Fruit fly (Drosophila melanogaster): Measurements from ENCODE around the gene Nep7.

Nep7 gene

dm6 chr3R:27988647-27989430, 34.1 kb downstream of the Nep7 start (continued):
- TF ChIP-seq fd85E (GFP tag; optimal IDR thresholded peaks at IDR 0.05) = no peak
- TF ChIP-seq spab (GFP tag; optimal IDR thresholded peaks at IDR 0.05) = no peak
- no peak for TF ChIP-seq Smox (GFP tag; optimal IDR thresholded peaks at IDR 0.05)
- TF ChIP-seq Ets96B (tag; optimal IDR thresholded peaks at IDR 0.05) = no peak
- TF ChIP-seq CG4318 (GFP tag; optimal IDR thresholded peaks at IDR 0.05) = peak; percentile 67
- TF ChIP-seq fd59A (GFP tag; optimal IDR thresholded peaks at IDR 0.05) = no peak
- TF ChIP-seq fkh (GFP tag; optimal IDR thresholded peaks at IDR 0.05) = no peak
- peak; percentile 27 for TF ChIP-seq dac (GFP tag; optimal IDR thresholded peaks at IDR 0.05)
- TF ChIP-seq ss (GFP tag; optimal IDR thresholded peaks at IDR 0.05) = no peak

DNA sequence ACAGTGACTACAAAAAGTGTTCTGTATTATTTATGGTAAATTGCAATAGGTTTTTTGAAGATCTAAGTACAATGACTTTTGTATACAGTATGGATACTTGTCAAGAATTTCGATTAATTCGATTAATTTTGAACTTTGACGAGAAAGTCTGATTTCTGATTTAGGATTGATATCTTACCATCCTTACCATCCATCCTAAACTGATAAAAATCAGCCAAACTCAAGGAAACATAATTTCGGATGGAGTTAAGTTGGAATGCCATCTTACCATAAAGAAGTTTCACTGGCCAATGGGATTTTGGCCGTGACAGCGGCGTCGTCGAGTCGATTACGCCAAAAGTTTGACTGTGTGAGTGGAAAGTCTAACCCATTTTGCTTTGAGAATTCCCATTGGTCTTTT, 35.9 kb downstream of the Nep7 start, which contains the start of gene CG4815:
Gene CG4815 (minus strand): TSS at position 101 of the 400 bp plus-strand sequence.
- peak; percentile 14 for TF ChIP-seq svp (GFP tag)
- no peak for TF ChIP-seq CG1621 (tag; optimal IDR thresholded peaks at IDR 0.05)

DNA sequence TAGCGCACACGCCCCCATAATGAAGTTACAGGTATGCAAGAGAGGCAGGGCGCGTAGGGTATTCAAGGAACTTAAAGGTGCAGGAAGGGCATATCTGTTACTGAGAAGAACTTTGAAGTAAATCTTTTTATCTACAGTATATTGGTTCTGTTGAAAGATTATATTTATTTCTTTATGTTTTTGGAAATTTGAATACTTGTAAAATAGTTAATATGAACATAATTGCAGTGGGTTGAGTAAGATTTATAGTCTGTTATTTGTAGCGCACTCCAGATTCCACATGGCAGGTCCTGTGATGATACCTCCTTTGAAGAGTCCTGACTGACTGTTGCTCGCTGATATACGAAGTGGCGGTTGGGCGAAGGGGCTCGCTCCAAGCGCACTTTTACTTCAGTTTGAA, 49.3 kb downstream of the Nep7 start:
- TF ChIP-seq Eip78C (GFP tag) = peak; percentile 60
- no peak for TF ChIP-seq cyc (GFP tag; optimal IDR thresholded peaks at IDR 0.05)

All from whole organism, prepupa.